Worm (Caenorhabditis elegans): Measurements from ENCODE around the gene idpb-2.
A peak's percentile ranks its signal among the peaks of the same experiment; 100 is the strongest.

Gene idpb-2

ce11 chrII:5027952-5028351 is 41.5 kb downstream of the idpb-2 start:
- no peak for TF ChIP-seq snpc-1.3 (tag; optimal IDR thresholded peaks at IDR 0.05; ENCODE audit: insufficient read depth)
- TF ChIP-seq egrh-3 (GFP tag; IDR thresholded peaks at IDR 0.05), result no peak
- TF ChIP-seq hrde-1 (tag; optimal IDR thresholded peaks at IDR 0.05; ENCODE audit: borderline replicate concordance), result no peak
- TF ChIP-seq sdz-38 (tag; optimal IDR thresholded peaks at IDR 0.05), result no peak
- TF ChIP-seq madf-10 (tag; optimal IDR thresholded peaks at IDR 0.05), result no peak
- TF ChIP-seq ceh-27 (GFP tag; optimal IDR thresholded peaks at IDR 0.05), result no peak
- TF ChIP-seq die-1 (tag; optimal IDR thresholded peaks at IDR 0.05), result no peak
- TF ChIP-seq dpl-1 (GFP tag; optimal IDR thresholded peaks at IDR 0.05), result no peak
- no peak for TF ChIP-seq ceh-58 (GFP tag; IDR thresholded peaks at IDR 0.05)
- no peak for TF ChIP-seq ztf-6 (GFP tag; IDR thresholded peaks at IDR 0.05)

ce11 chrII:5022381-5022855 is 47.0 kb downstream of the idpb-2 start, which contains the start of the genes nsy-1 and F59A6.13:
nsy-1 (plus strand) TSS chrII:5022757.
F59A6.13 (plus strand) TSS chrII:5022805.
- no peak for TF ChIP-seq die-1 (tag; optimal IDR thresholded peaks at IDR 0.05)
- TF ChIP-seq F55B11.4 (tag; optimal IDR thresholded peaks at IDR 0.05; ENCODE audit: borderline replicate concordance, insufficient read depth), result no peak
- no peak for TF ChIP-seq lin-35 (GFP tag; optimal IDR thresholded peaks at IDR 0.05)
- no peak for TF ChIP-seq Y79H2A.3 (GFP tag; conservative IDR thresholded peaks at IDR 0.05)
- TF ChIP-seq snpc-1.1 (tag; optimal IDR thresholded peaks at IDR 0.05; ENCODE audit: insufficient read depth), result no peak
- TF ChIP-seq nhr-80 (tag; optimal IDR thresholded peaks at IDR 0.05), result peak; percentile 59
- no peak for TF ChIP-seq F57A8.1 (GFP tag; optimal IDR thresholded peaks at IDR 0.05)
- TF ChIP-seq lsy-27 (tag; optimal IDR thresholded peaks at IDR 0.05; ENCODE audit: borderline replicate concordance, insufficient read depth), result no peak
- no peak for TF ChIP-seq K11D2.4 (GFP tag; IDR thresholded peaks at IDR 0.05)

ce11 chrII:5021518-5021917 is 47.9 kb downstream of the idpb-2 start:
- TF ChIP-seq fkh-3 (tag; optimal IDR thresholded peaks at IDR 0.05) (no peak), madf-8 (GFP tag; conservative IDR thresholded peaks at IDR 0.05) (no peak), Y79H2A.3 (GFP tag; conservative IDR thresholded peaks at IDR 0.05) (no peak), ceh-40 (GFP tag; IDR thresholded peaks at IDR 0.05) (no peak), ets-4 (GFP tag; optimal IDR thresholded peaks at IDR 0.05) (no peak), cebp-2 (GFP tag; IDR thresholded peaks at IDR 0.05) (no peak)

- TF ChIP-seq egl-18 (GFP tag; IDR thresholded peaks at IDR 0.05) (no peak), zim-3 (tag; optimal IDR thresholded peaks at IDR 0.05) (no peak), madf-8 (GFP tag; conservative IDR thresholded peaks at IDR 0.05) (no peak), somi-1 (GFP tag; optimal IDR thresholded peaks at IDR 0.05) (no peak), F57C9.4 (tag; optimal IDR thresholded peaks at IDR 0.05) (no peak), ceh-40 (GFP tag; IDR thresholded peaks at IDR 0.05) (no peak), nhr-80 (tag; optimal IDR thresholded peaks at IDR 0.05) (peak; percentile 12), die-1 (tag; optimal IDR thresholded peaks at IDR 0.05) (no peak), let-526 (GFP tag; IDR thresholded peaks at IDR 0.05) (0 out of 2 replicates have a peak, but pooled peaks have one; percentile 23), T07F8.4 (tag; optimal IDR thresholded peaks at IDR 0.05) (no peak), F33H1.4 (GFP tag; IDR thresholded peaks at IDR 0.05) (no peak), ccch-3 (GFP tag; optimal IDR thresholded peaks at IDR 0.05) (no peak), nfya-1 (tag; optimal IDR thresholded peaks at IDR 0.05; ENCODE audit: borderline replicate concordance, insufficient read depth) (no peak)
Observed at ce11 chrII:5020513-5021081, 48.8 kb downstream of the idpb-2 start.

All from whole organism, young adult.